Fruit fly (Drosophila melanogaster): ENCODE results near the gene Vm32E.
A peak's percentile ranks its signal among the peaks of the same experiment; 100 is the strongest.

DNA sequence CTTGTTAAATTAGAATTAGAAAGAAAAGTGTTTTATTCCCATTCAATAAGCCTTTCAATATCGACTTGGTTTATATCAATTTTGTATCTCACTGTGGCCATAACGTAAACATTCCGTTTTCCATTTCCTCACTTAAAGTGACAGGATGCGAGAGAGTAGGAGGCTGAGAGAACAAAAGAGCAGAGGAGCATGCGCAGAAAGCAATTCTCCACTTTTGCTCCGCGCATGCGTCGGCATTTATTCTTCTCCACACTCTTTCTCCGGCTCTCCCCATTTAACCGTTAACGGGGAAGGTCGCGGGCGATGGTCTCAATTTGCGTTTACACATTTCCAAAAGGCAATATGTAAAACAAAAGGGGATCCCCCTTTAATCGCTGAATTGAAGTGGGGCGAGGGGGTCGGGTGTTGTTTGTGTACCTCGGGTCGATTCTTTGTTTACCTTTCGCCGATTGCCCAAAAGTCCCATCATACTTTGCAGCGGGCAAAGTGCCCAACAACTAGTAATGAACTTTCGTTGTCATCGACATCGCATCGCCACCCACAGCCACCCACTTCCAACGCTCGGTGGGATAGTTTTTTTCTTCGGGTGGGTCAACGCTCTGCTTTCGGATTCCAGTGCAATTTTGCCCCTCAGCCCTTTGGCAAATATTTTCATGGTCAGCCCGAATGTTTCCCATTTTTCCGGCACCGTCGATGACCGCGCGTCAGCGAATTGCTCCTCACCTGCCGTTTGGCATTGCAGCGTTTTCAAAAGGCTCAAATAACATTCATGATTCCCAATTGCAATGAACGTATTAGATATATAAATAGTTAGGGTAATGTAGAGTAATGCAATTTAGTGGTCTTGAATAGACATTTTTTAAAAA lies 2.5 kb downstream of the Vm32E start:
- TF ChIP-seq Hr96 (GFP tag; optimal IDR thresholded peaks at IDR 0.05): no peak
- TF ChIP-seq pad (GFP tag; optimal IDR thresholded peaks at IDR 0.05): peak; percentile 22
- no peak for TF ChIP-seq kay (GFP tag; ENCODE audit: borderline replicate concordance)
- no peak for TF ChIP-seq CG14711 (tag; optimal IDR thresholded peaks at IDR 0.05)
- no peak for TF ChIP-seq Mnt (GFP tag; optimal IDR thresholded peaks at IDR 0.05)
- no peak for TF ChIP-seq bab1 (GFP tag; optimal IDR thresholded peaks at IDR 0.05)
- TF ChIP-seq CG7045 (GFP tag; optimal IDR thresholded peaks at IDR 0.05): no peak
- no peak for TF ChIP-seq ovo (GFP tag; optimal IDR thresholded peaks at IDR 0.05)
- TF ChIP-seq CG12768 (GFP tag; optimal IDR thresholded peaks at IDR 0.05): no peak
